Worm (Caenorhabditis elegans): ENCODE data around the gene T02E9.5.

- TF ChIP-seq zfh-2 (GFP tag; conservative IDR thresholded peaks at IDR 0.05) (no peak), lir-1 (GFP tag; conservative IDR thresholded peaks at IDR 0.05) (no peak), ceh-40 (GFP tag; IDR thresholded peaks at IDR 0.05) (no peak), efl-1 (GFP tag; optimal IDR thresholded peaks at IDR 0.05) (no peak), nfyb-1 (GFP tag; IDR thresholded peaks at IDR 0.05) (no peak), F10E7.11 (tag; optimal IDR thresholded peaks at IDR 0.05) (no peak), ceh-79 (tag; optimal IDR thresholded peaks at IDR 0.05) (no peak), Y79H2A.3 (GFP tag; conservative IDR thresholded peaks at IDR 0.05) (no peak), gei-17 (GFP tag; optimal IDR thresholded peaks at IDR 0.05) (no peak), dpl-1 (GFP tag; optimal IDR thresholded peaks at IDR 0.05) (no peak), pha-4 (tag; optimal IDR thresholded peaks at IDR 0.05) (no peak)
These were observed 34.3 kb upstream of the T02E9.5 start for ce11 chrV:11307781-11308180.

All from whole organism, young adult.